Fruit fly (Drosophila melanogaster): ENCODE measurements around the gene CG3402.

Gene CG3402

DNA sequence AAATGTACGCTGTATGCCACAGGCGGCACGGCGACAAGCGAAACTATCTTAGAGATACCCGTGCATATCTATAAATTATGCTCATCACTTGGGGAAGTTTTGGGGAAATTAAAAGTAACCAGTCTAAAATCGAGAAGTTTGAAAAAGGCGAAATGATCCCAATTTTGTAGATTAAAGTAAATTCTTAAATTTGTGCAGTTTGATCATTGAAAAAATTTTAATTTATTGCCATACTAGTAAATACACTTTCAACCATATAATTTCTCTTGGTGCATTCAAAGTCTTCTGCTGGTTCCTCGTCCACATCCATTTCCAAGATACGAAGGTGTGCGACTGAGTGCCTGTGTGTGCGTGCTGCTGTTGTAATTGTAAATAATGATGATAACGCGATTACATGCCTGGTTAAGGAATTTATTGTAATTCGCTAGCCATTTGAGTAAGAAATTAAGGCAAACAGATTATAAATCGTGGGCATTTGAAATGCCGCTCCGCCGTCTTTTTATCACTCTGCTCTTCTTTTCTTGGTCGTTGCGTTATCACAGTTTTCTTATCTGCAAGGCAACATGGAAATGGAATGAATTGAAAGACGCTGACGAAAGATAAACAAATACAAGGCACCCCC lies 37.1 kb downstream of the CG3402 start (continued):
- peak; percentile 73 for TF ChIP-seq Bdp1 (GFP tag; optimal IDR thresholded peaks at IDR 0.05)
- peak; percentile 81 for TF ChIP-seq run (tag; optimal IDR thresholded peaks at IDR 0.05)
- TF ChIP-seq Ptx1 (GFP tag; IDR thresholded peaks at IDR 0.05) = peak; percentile 93
- TF ChIP-seq sqz (GFP tag; optimal IDR thresholded peaks at IDR 0.05) = peak; percentile 46
- TF ChIP-seq Hey (tag; optimal IDR thresholded peaks at IDR 0.05) = peak; percentile 4
- peak; percentile 57; the same call in 1 of the 2 replicates for TF ChIP-seq gsb (GFP tag; IDR thresholded peaks at IDR 0.05)
- TF ChIP-seq en (GFP tag; optimal IDR thresholded peaks at IDR 0.05) = peak; percentile 76
- peak; percentile 58 for TF ChIP-seq Sry-δ (GFP tag; optimal IDR thresholded peaks at IDR 0.05)
- no peak for TF ChIP-seq tna (GFP tag; IDR thresholded peaks at IDR 0.05; ENCODE audit: partially characterized antibody)
- TF ChIP-seq CG12236 (GFP tag; optimal IDR thresholded peaks at IDR 0.05) = peak; percentile 79
- peak; percentile 88 for TF ChIP-seq CG14710 (tag; optimal IDR thresholded peaks at IDR 0.05)
- TF ChIP-seq CG3726 (GFP tag; IDR thresholded peaks at IDR 0.05) = peak; percentile 85
- peak; percentile 56 for TF ChIP-seq CG12299 (tag; optimal IDR thresholded peaks at IDR 0.05)
- TF ChIP-seq Stat92E (GFP tag; optimal IDR thresholded peaks at IDR 0.05) = no peak
- TF ChIP-seq CG10431 (GFP tag; optimal IDR thresholded peaks at IDR 0.05) = no peak
- no peak for TF ChIP-seq Sin3A (optimal IDR thresholded peaks at IDR 0.05)
- peak; percentile 81 for TF ChIP-seq Abd-B (GFP tag; optimal IDR thresholded peaks at IDR 0.05)
- TF ChIP-seq Doc3 (GFP tag; IDR thresholded peaks at IDR 0.05; ENCODE audit: partially characterized antibody) = no peak
- TF ChIP-seq CG17359 (tag; optimal IDR thresholded peaks at IDR 0.05) = peak; percentile 94
- peak in 1 of 2 experiments; percentile 31 for TF ChIP-seq Hr78 (GFP tag; optimal IDR thresholded peaks at IDR 0.05)
- TF ChIP-seq CG17829 (tag; optimal IDR thresholded peaks at IDR 0.05) = peak; percentile 91
- no peak for TF ChIP-seq Neu2 (GFP tag; optimal IDR thresholded peaks at IDR 0.05; ENCODE audit: borderline replicate concordance)
- TF ChIP-seq abd-A (tag; optimal IDR thresholded peaks at IDR 0.05) = no peak
- TF ChIP-seq CG15601 (tag; optimal IDR thresholded peaks at IDR 0.05) = peak; percentile 86
- peak; percentile 89 for TF ChIP-seq so (GFP tag; IDR thresholded peaks at IDR 0.05)
- peak; percentile 92 for TF ChIP-seq fd96Cb (tag; optimal IDR thresholded peaks at IDR 0.05)
- TF ChIP-seq Oli (tag; optimal IDR thresholded peaks at IDR 0.05) = peak; percentile 94
- peak; percentile 79 for TF ChIP-seq CG18764 (GFP tag; optimal IDR thresholded peaks at IDR 0.05)
- TF ChIP-seq CG14050 (GFP tag; IDR thresholded peaks at IDR 0.05) = peak; percentile 91
- peak; percentile 90 for TF ChIP-seq exex (tag; optimal IDR thresholded peaks at IDR 0.05)
- TF ChIP-seq Sry-β (GFP tag; optimal IDR thresholded peaks at IDR 0.05) = peak; percentile 63
- TF ChIP-seq D19B (GFP tag; optimal IDR thresholded peaks at IDR 0.05) = peak; percentile 60
- TF ChIP-seq CG2202 (tag; optimal IDR thresholded peaks at IDR 0.05) = peak; percentile 77
- peak; percentile 92 for TF ChIP-seq CG34422 (GFP tag; IDR thresholded peaks at IDR 0.05)
- peak; percentile 89 for TF ChIP-seq pnt (GFP tag; optimal IDR thresholded peaks at IDR 0.05)
- TF ChIP-seq CG11695 (GFP tag; IDR thresholded peaks at IDR 0.05) = peak; percentile 86
- no peak for TF ChIP-seq rib (GFP tag; IDR thresholded peaks at IDR 0.05)
- TF ChIP-seq dpn (GFP tag; optimal IDR thresholded peaks at IDR 0.05) = peak; percentile 81 to 85
- TF ChIP-seq Sox100B (GFP tag; optimal IDR thresholded peaks at IDR 0.05) = peak; percentile 88
- no peak for TF ChIP-seq HLHmδ (GFP tag; optimal IDR thresholded peaks at IDR 0.05)
- peak; percentile 63 for TF ChIP-seq Deaf1 (tag; optimal IDR thresholded peaks at IDR 0.05)
- peak; percentile 65 for TF ChIP-seq da (GFP tag; optimal IDR thresholded peaks at IDR 0.05)
- TF ChIP-seq ken (GFP tag; IDR thresholded peaks at IDR 0.05) = peak; percentile 81
- no peak for TF ChIP-seq CG6765 (GFP tag; optimal IDR thresholded peaks at IDR 0.05)
- TF ChIP-seq Ets97D (GFP tag; optimal IDR thresholded peaks at IDR 0.05) = peak; percentile 34
- TF ChIP-seq knrl (GFP tag; IDR thresholded peaks at IDR 0.05; ENCODE audit: partially characterized antibody) = no peak
- peak; percentile 87 for TF ChIP-seq trem (tag; optimal IDR thresholded peaks at IDR 0.05)
- peak; percentile 62 for TF ChIP-seq CG6654 (GFP tag; optimal IDR thresholded peaks at IDR 0.05)
- TF ChIP-seq CG7556 (GFP tag; optimal IDR thresholded peaks at IDR 0.05) = peak; percentile 90

Measured in whole organism, embryonic.